Worm (Caenorhabditis elegans) whole organism, mixed stage, embryonic: ENCODE data around the gene srx-73.

Source experiments
- elt-3 ChIP-seq: fragments of 150-350 bp; optimal IDR thresholded peaks from 2 replicates; lab custom pipeline; 2014; ENCODE audit warnings: missing biosample characterization, missing genetic modification characterization
- tbx-8 ChIP-seq: fragments of 200-800 bp; sonication (Bioruptor generic); optimal IDR thresholded peaks from 2 replicates; lab custom pipeline; 2018; ENCODE audit warnings: mild to moderate bottlenecking, missing genetic modification characterization, moderate library complexity, missing compliant biosample characterization
- unc-62 ChIP-seq: fragments of 150-350 bp; optimal IDR thresholded peaks from 2 replicates; lab custom pipeline; 2014; ENCODE audit warnings: missing biosample characterization, missing genetic modification reagents, missing genetic modification characterization

DNA sequence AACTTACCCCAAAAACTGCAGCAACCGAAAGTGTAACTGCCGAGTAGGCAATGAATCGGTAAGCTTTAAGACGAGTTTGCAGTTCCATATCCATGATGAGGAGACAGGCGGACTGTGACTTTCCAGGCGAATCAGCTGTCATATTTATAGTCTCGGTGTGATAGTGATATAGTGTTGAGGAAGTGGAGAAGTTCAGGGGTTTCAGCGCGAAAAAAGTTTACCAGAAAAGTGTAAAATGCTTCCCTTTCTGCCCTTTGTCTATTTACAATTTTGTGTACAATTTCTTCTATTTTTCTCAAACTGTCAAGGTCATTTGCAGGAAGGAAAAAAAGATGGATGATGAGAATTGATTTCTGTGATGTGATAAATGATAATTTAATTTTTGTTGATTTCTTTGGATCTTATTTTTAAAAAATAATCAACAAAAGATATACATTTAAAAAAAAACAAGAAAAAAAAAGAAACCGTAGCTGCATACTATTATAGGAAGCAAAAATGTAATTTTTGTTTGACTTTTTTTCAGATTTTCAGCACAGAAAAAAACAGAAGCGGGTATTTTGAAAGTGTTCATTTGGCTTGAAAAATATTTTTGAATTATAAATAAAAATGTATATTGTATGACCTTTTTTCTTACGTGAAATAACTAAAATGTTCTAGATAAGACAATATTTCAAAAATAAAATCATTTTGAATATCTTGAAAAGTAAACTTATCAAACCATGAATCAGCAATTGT, 11.5 kb downstream of the srx-73 start, which contains the start of the genes col-139 and F41F3.1:
- TF ChIP-seq tbx-8 (GFP tag; lab: Kevin White, UChicago) (no peak), unc-62 (GFP tag; lab: Kevin White, UChicago) (no peak), elt-3 (no peak)
